Worm (Caenorhabditis elegans) whole organism, L4 larva: Measurements from ENCODE around the gene C09E9.1.

ENCODE experiments used
- F26F4.8 ChIP-seq: fragments of 200-800 bp; sonication (Bioruptor generic); conservative IDR thresholded peaks from 2 replicates; pipeline ENCODE4 v1.3.6; 2022; ENCODE audit warnings: missing genetic modification characterization, missing compliant biosample characterization
- F37D6.2 ChIP-seq: sonication (generic microtip); optimal IDR thresholded peaks from 2 replicates; lab custom pipeline; 2016; ENCODE audit warnings: mild to moderate bottlenecking, missing genetic modification characterization, missing compliant biosample characterization
- Y105C5A.15 ChIP-seq: fragments of 200-800 bp; sonication (Bioruptor generic); IDR thresholded peaks from 2 replicates; pipeline ENCODE4 v1.3.6; 2022; ENCODE audit warnings: missing genetic modification characterization, missing compliant biosample characterization
- Y48G9A.11 ChIP-seq: fragments of 200-800 bp; sonication (Bioruptor generic); IDR thresholded peaks from 2 replicates; pipeline ENCODE4 v1.3.6; 2022; ENCODE audit warnings: missing genetic modification reagents, missing genetic modification characterization, missing compliant biosample characterization
- Y5F2A.4 ChIP-seq: fragments of 200-800 bp; sonication (Bioruptor generic); optimal IDR thresholded peaks from 2 replicates; lab custom pipeline; 2018; ENCODE audit warnings: mild to moderate bottlenecking, missing genetic modification characterization, missing compliant biosample characterization
- ZK337.2 ChIP-seq: fragments of 200-800 bp; sonication (Bioruptor generic); IDR thresholded peaks from 2 replicates; pipeline ENCODE4 v1.3.6; 2022; ENCODE audit warnings: missing genetic modification reagents, missing genetic modification characterization, missing compliant biosample characterization
- ZK546.5 ChIP-seq, 2 experiments: sonication (generic microtip); optimal IDR thresholded peaks; 2 replicates each; lab custom pipeline; 2017; ENCODE audit warnings: missing biosample characterization in 2 of 2, missing genetic modification characterization in 2 of 2
- aly-2 ChIP-seq: sonication (generic microtip); optimal IDR thresholded peaks from 2 replicates; lab custom pipeline; 2018; ENCODE audit warnings: missing biosample characterization, missing genetic modification characterization
- ama-1 ChIP-seq: fragments of 150-350 bp; optimal IDR thresholded peaks from 2 replicates; lab custom pipeline; 2014; ENCODE audit warnings: inconsistent platforms, mixed read lengths
- arid-1 ChIP-seq: fragments of 200-800 bp; sonication (Bioruptor generic); conservative IDR thresholded peaks from 2 replicates; pipeline ENCODE4 v1.3.6; 2022; ENCODE audit warnings: missing genetic modification reagents, missing genetic modification characterization, missing compliant biosample characterization
- attf-4 ChIP-seq: sonication (generic microtip); optimal IDR thresholded peaks from 3 replicates; lab custom pipeline; 2017; ENCODE audit warnings: missing biosample characterization, missing genetic modification characterization
- ceh-28 ChIP-seq: fragments of 150-350 bp; optimal IDR thresholded peaks from 2 replicates; lab custom pipeline; 2014; ENCODE audit warnings: missing biosample characterization, missing genetic modification reagents, missing genetic modification characterization
- ceh-32 ChIP-seq: sonication (generic microtip); optimal IDR thresholded peaks from 2 replicates; lab custom pipeline; 2016; ENCODE audit warnings: mild to moderate bottlenecking, missing genetic modification characterization, missing compliant biosample characterization; ENCODE audit not compliant: poor library complexity
- ceh-44 ChIP-seq: fragments of 200-800 bp; sonication (Bioruptor generic); IDR thresholded peaks from 2 replicates; pipeline ENCODE4 v1.3.6; 2022; ENCODE audit warnings: missing genetic modification reagents, missing genetic modification characterization, missing compliant biosample characterization
- ceh-82 ChIP-seq: sonication (generic microtip); optimal IDR thresholded peaks from 2 replicates; lab custom pipeline; 2017; ENCODE audit warnings: missing biosample characterization, missing genetic modification characterization
- ces-1 ChIP-seq: fragments of 150-350 bp; sonication (generic microtip); optimal IDR thresholded peaks from 4 replicates; lab custom pipeline; 2014; ENCODE audit warnings: missing biosample characterization, missing genetic modification reagents, missing genetic modification characterization
- ctbp-1 ChIP-seq: fragments of 200-800 bp; sonication (Bioruptor generic); IDR thresholded peaks from 2 replicates; pipeline ENCODE4 v1.3.6; 2022; ENCODE audit warnings: missing genetic modification reagents, missing genetic modification characterization, missing compliant biosample characterization
- daf-12 ChIP-seq: fragments of 150-350 bp; optimal IDR thresholded peaks from 2 replicates; lab custom pipeline; 2014; ENCODE audit warnings: missing biosample characterization, missing genetic modification reagents, missing genetic modification characterization
- daf-19 ChIP-seq: fragments of 200-800 bp; sonication (Bioruptor generic); conservative IDR thresholded peaks from 2 replicates; pipeline ENCODE4 v1.3.6; 2022; ENCODE audit warnings: missing genetic modification characterization, missing compliant biosample characterization
- dmd-6 ChIP-seq: fragments of 200-800 bp; sonication (Bioruptor generic); IDR thresholded peaks from 2 replicates; pipeline ENCODE4 v1.3.6; 2022; ENCODE audit warnings: missing genetic modification reagents, missing genetic modification characterization, missing compliant biosample characterization
- duxl-1 ChIP-seq: sonication (generic microtip); optimal IDR thresholded peaks from 2 replicates; lab custom pipeline; 2016; ENCODE audit warnings: mild to moderate bottlenecking, missing genetic modification characterization, moderate library complexity, missing compliant biosample characterization; ENCODE audit not compliant: poor library complexity
- dve-1 ChIP-seq: sonication (generic microtip); optimal IDR thresholded peaks from 2 replicates; lab custom pipeline; 2017; ENCODE audit warnings: antibody characterized with exemption, mild to moderate bottlenecking, missing genetic modification characterization, missing compliant biosample characterization; ENCODE audit not compliant: insufficient read depth
- egl-43 ChIP-seq: fragments of 200-800 bp; sonication (Bioruptor generic); IDR thresholded peaks from 2 replicates; pipeline ENCODE4 v1.3.6; 2022; ENCODE audit warnings: missing genetic modification reagents, missing genetic modification characterization, missing compliant biosample characterization
- lin-1 ChIP-seq: fragments of 200-800 bp; sonication (Bioruptor generic); IDR thresholded peaks from 2 replicates; pipeline ENCODE4 v1.3.6; 2022; ENCODE audit warnings: missing genetic modification reagents, missing genetic modification characterization, missing compliant biosample characterization
- lin-29 ChIP-seq: fragments of 200-800 bp; sonication (Bioruptor generic); IDR thresholded peaks from 2 replicates; pipeline ENCODE4 v1.3.6; 2022; ENCODE audit warnings: missing genetic modification reagents, missing genetic modification characterization, missing compliant biosample characterization
- lin-39 ChIP-seq: fragments of 150-350 bp; optimal IDR thresholded peaks from 2 replicates; lab custom pipeline; 2014; ENCODE audit warnings: missing biosample characterization, missing genetic modification reagents, missing genetic modification characterization
- lir-3 ChIP-seq: sonication (generic microtip); optimal IDR thresholded peaks from 2 replicates; lab custom pipeline; 2016; ENCODE audit warnings: mild to moderate bottlenecking, missing genetic modification characterization, missing compliant biosample characterization
- mdt-29 ChIP-seq: fragments of 200-800 bp; sonication (Bioruptor generic); IDR thresholded peaks from 2 replicates; pipeline ENCODE4 v1.3.6; 2022; ENCODE audit warnings: missing genetic modification reagents, missing genetic modification characterization, missing compliant biosample characterization
- mep-1 ChIP-seq: fragments of 150-350 bp; sonication (generic microtip); optimal IDR thresholded peaks from 3 replicates; lab custom pipeline; 2014; ENCODE audit warnings: missing biosample characterization, missing genetic modification characterization
- mes-2 ChIP-seq: sonication (generic microtip); optimal IDR thresholded peaks from 2 replicates; lab custom pipeline; 2016; ENCODE audit warnings: missing genotype, mild to moderate bottlenecking, missing genetic modification characterization, missing compliant biosample characterization; ENCODE audit not compliant: poor library complexity, severe bottlenecking
- mxl-3 ChIP-seq: fragments of 200-800 bp; sonication (Bioruptor generic); optimal IDR thresholded peaks from 2 replicates; lab custom pipeline; 2018; ENCODE audit warnings: mild to moderate bottlenecking, missing genetic modification characterization, missing compliant biosample characterization
- nhr-102 ChIP-seq: sonication (generic microtip); optimal IDR thresholded peaks from 2 replicates; lab custom pipeline; 2016; ENCODE audit warnings: mild to moderate bottlenecking, missing genetic modification characterization, moderate library complexity, missing compliant biosample characterization
- nhr-11 ChIP-seq: fragments of 150-350 bp; optimal IDR thresholded peaks from 2 replicates; lab custom pipeline; 2014; ENCODE audit warnings: missing biosample characterization, missing genetic modification characterization
- nhr-111 ChIP-seq: fragments of 200-800 bp; sonication (Bioruptor generic); optimal IDR thresholded peaks from 2 replicates; lab custom pipeline; 2018; ENCODE audit warnings: mild to moderate bottlenecking, missing genetic modification characterization, missing compliant biosample characterization
- nhr-237 ChIP-seq: sonication (generic microtip); optimal IDR thresholded peaks from 2 replicates; lab custom pipeline; 2017; ENCODE audit warnings: missing biosample characterization, missing genetic modification characterization
- nhr-28 ChIP-seq: fragments of 150-350 bp; optimal IDR thresholded peaks from 2 replicates; lab custom pipeline; 2014; ENCODE audit warnings: missing biosample characterization, missing genetic modification characterization
- nhr-48 ChIP-seq: sonication (generic microtip); optimal IDR thresholded peaks from 2 replicates; lab custom pipeline; 2016; ENCODE audit warnings: mild to moderate bottlenecking, missing genetic modification characterization, missing compliant biosample characterization
- nhr-77 ChIP-seq: fragments of 150-350 bp; optimal IDR thresholded peaks from 2 replicates; lab custom pipeline; 2014; ENCODE audit warnings: missing biosample characterization, missing genetic modification characterization
- pha-4 ChIP-seq, 2 experiments: fragments of 150-350 bp in 1 of 2; fragments of 200-800 bp in 1 of 2; sonication (Bioruptor generic) in 1 of 2; IDR thresholded peaks in 1 of 2; optimal IDR thresholded peaks in 1 of 2; 2 replicates each; pipeline versions ENCODE4 v1.3.6 to Lab custom; 2014 to 2022; ENCODE audit warnings: missing genetic modification characterization in 2 of 2, missing genetic modification reagents in 2 of 2, missing biosample characterization in 1 of 2, missing compliant biosample characterization in 1 of 2
- php-3 ChIP-seq: fragments of 200-800 bp; sonication (Bioruptor generic); IDR thresholded peaks from 2 replicates; pipeline ENCODE4 v1.3.6; 2022; ENCODE audit warnings: missing genetic modification reagents, missing genetic modification characterization, missing compliant biosample characterization
- saeg-2 ChIP-seq: fragments of 200-800 bp; sonication (Bioruptor generic); IDR thresholded peaks from 2 replicates; pipeline ENCODE4 v1.3.6; 2022; ENCODE audit warnings: missing genetic modification reagents, missing genetic modification characterization, missing compliant biosample characterization
- set-16 ChIP-seq: fragments of 200-800 bp; sonication (Bioruptor generic); IDR thresholded peaks from 2 replicates; pipeline ENCODE4 v1.3.6; 2022; ENCODE audit warnings: missing genetic modification reagents, missing genetic modification characterization, missing compliant biosample characterization
- snpc-4 ChIP-seq: fragments of 150-350 bp; optimal IDR thresholded peaks from 2 replicates; lab custom pipeline; 2014; ENCODE audit warnings: missing biosample characterization, missing genetic modification characterization
- spr-3 ChIP-seq: fragments of 200-800 bp; sonication (Bioruptor generic); optimal IDR thresholded peaks from 2 replicates; lab custom pipeline; 2018; ENCODE audit warnings: mild to moderate bottlenecking, missing genetic modification characterization, missing compliant biosample characterization
- tag-97 ChIP-seq: fragments of 200-800 bp; sonication (Bioruptor generic); IDR thresholded peaks from 2 replicates; pipeline ENCODE4 v1.3.6; 2022; ENCODE audit warnings: missing genetic modification characterization, missing compliant biosample characterization
- vab-7 ChIP-seq: fragments of 200-800 bp; sonication (Bioruptor generic); IDR thresholded peaks from 2 replicates; pipeline ENCODE4 v1.3.6; 2022; ENCODE audit warnings: missing genetic modification reagents, missing genetic modification characterization, missing compliant biosample characterization
- zfp-3 ChIP-seq: fragments of 200-800 bp; sonication (Bioruptor generic); conservative IDR thresholded peaks from 2 replicates; pipeline ENCODE4 v1.3.6; 2022; ENCODE audit warnings: missing genetic modification reagents, missing genetic modification characterization, missing compliant biosample characterization
- zip-2 ChIP-seq: fragments of 150-350 bp; optimal IDR thresholded peaks from 2 replicates; lab custom pipeline; 2014; ENCODE audit warnings: missing biosample characterization, missing genetic modification characterization
- ztf-11 ChIP-seq: fragments of 150-350 bp; optimal IDR thresholded peaks from 2 replicates; lab custom pipeline; 2014; ENCODE audit warnings: missing biosample characterization, missing genetic modification characterization
- ztf-7 ChIP-seq: fragments of 150-350 bp; optimal IDR thresholded peaks from 2 replicates; lab custom pipeline; 2014; ENCODE audit warnings: missing biosample characterization, missing genetic modification characterization

C09E9.1 gene

ce11 chrIV:1264928-1265327 lies 9.7 kb upstream of the C09E9.1 start, which contains the start of gene F38A1.13:
Gene F38A1.13, plus strand, starts transcription at chrIV:1265228.
- TF ChIP-seq dmd-6 (GFP tag; lab: Robert Waterston, UW) = no peak
- TF ChIP-seq zfp-3 (GFP tag; lab: Robert Waterston, UW) = no peak
- no peak for TF ChIP-seq dve-1 (tag; lab: Kevin White, UChicago)
- TF ChIP-seq Y48G9A.11 (GFP tag; lab: Robert Waterston, UW) = no peak
- no peak for TF ChIP-seq mep-1 (tag; lab: Kevin White, UChicago)
- TF ChIP-seq nhr-48 (tag; lab: Kevin White, UChicago) = no peak
- no peak for TF ChIP-seq spr-3 (GFP tag; lab: Kevin White, UChicago)
- TF ChIP-seq snpc-4 = no peak
- TF ChIP-seq nhr-102 (tag; lab: Kevin White, UChicago) = no peak
- TF ChIP-seq ceh-32 (tag; lab: Kevin White, UChicago) = no peak
- no peak for TF ChIP-seq F26F4.8 (GFP tag; lab: Robert Waterston, UW)
- TF ChIP-seq tag-97 (GFP tag; lab: Robert Waterston, UW) = no peak

ce11 chrIV:1266138-1266537 lies 8.5 kb upstream of the C09E9.1 start:
- TF ChIP-seq ces-1 (GFP tag; lab: Kevin White, UChicago) (no peak), set-16 (GFP tag; lab: Robert Waterston, UW) (no peak), saeg-2 (GFP tag; lab: Robert Waterston, UW) (no peak), lin-39 (tag; lab: Kevin White, UChicago) (no peak), ceh-44 (GFP tag; lab: Robert Waterston, UW) (no peak), nhr-237 (tag; lab: Kevin White, UChicago) (no peak), mdt-29 (GFP tag; lab: Robert Waterston, UW) (no peak), aly-2 (tag; lab: Kevin White, UChicago) (no peak), ceh-28 (tag; lab: Kevin White, UChicago) (no peak), ztf-7 (tag; lab: Kevin White, UChicago) (no peak), ama-1 (lab: Kevin White, UChicago) (no peak), nhr-28 (tag; lab: Kevin White, UChicago) (peak; percentile 78), arid-1 (GFP tag; lab: Robert Waterston, UW) (no peak), nhr-11 (tag; lab: Kevin White, UChicago) (no peak), ceh-82 (tag; lab: Kevin White, UChicago) (no peak), dve-1 (tag; lab: Kevin White, UChicago) (peak; percentile 67), nhr-111 (GFP tag; lab: Kevin White, UChicago) (no peak), ztf-11 (tag; lab: Kevin White, UChicago) (no peak), ZK337.2 (no peak), F37D6.2 (tag; lab: Kevin White, UChicago) (no peak), lin-29 (GFP tag; lab: Robert Waterston, UW) (no peak), attf-4 (tag; lab: Kevin White, UChicago) (no peak), daf-19 (no peak), ctbp-1 (GFP tag; lab: Robert Waterston, UW) (no peak), pha-4 (GFP tag; IDR thresholded peaks at IDR 0.05; lab: Robert Waterston, UW) (no peak), pha-4 (tag; optimal IDR thresholded peaks at IDR 0.05; lab: Kevin White, UChicago) (no peak), zip-2 (no peak), nhr-77 (tag; lab: Kevin White, UChicago) (peak; percentile 73), Y105C5A.15 (GFP tag; lab: Robert Waterston, UW) (no peak), lin-1 (GFP tag; lab: Robert Waterston, UW) (0 out of 2 replicates have a peak, but pooled peaks have one; percentile 11), mep-1 (tag; lab: Kevin White, UChicago) (no peak), daf-12 (tag; lab: Kevin White, UChicago) (no peak), vab-7 (GFP tag; lab: Robert Waterston, UW) (no peak), egl-43 (GFP tag; lab: Robert Waterston, UW) (no peak), mxl-3 (GFP tag; lab: Kevin White, UChicago) (no peak), nhr-102 (tag; lab: Kevin White, UChicago) (no peak), php-3 (GFP tag; lab: Robert Waterston, UW) (peak; percentile 68), ZK546.5 (tag; optimal IDR thresholded peaks at IDR 0.05; lab: Kevin White, UChicago) (no peak), lir-3 (tag; lab: Kevin White, UChicago) (no peak), mes-2 (tag; lab: Kevin White, UChicago) (no peak), Y5F2A.4 (GFP tag; lab: Kevin White, UChicago) (no peak), duxl-1 (tag; lab: Kevin White, UChicago) (no peak)
